Fruit fly (Drosophila melanogaster): ENCODE measurements around the gene ccb.

The ccb gene

DNA sequence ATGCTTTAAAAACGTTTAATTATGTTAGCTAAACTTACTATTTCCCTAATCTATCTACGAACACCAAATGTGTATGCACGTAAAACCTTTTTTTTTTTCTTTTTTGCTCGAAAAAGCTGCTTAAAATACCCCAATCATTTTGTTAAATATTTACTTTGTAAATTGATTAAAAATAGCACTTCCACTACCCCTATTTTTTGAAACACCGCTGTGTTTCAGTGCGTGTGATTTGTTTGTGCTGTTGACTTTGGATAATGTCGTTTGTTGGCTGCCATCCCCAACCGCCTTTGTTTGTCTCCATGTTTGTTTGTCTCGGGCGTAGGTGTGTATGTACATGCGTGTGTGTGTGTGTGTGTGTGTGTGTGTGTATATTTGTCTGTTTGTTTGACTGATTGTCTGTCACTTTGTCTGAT is 48.7 kb downstream of the ccb start (continued):
- no peak for TF ChIP-seq svp (GFP tag)
- TF ChIP-seq Ets21C (GFP tag; optimal IDR thresholded peaks at IDR 0.05) = no peak
- TF ChIP-seq Sox14 (GFP tag; optimal IDR thresholded peaks at IDR 0.05) = no peak
- no peak for TF ChIP-seq CG9139 (GFP tag; optimal IDR thresholded peaks at IDR 0.05)
- TF ChIP-seq CG6854 (GFP tag; optimal IDR thresholded peaks at IDR 0.05) = no peak
- TF ChIP-seq CG11902 (GFP tag; optimal IDR thresholded peaks at IDR 0.05) = no peak
- TF ChIP-seq CG3919 (GFP tag; optimal IDR thresholded peaks at IDR 0.05) = no peak
- no peak for TF ChIP-seq dsx (GFP tag; optimal IDR thresholded peaks at IDR 0.05; ENCODE audit: poor library complexity, severe bottlenecking)
- TF ChIP-seq CG11762 (GFP tag; optimal IDR thresholded peaks at IDR 0.05; ENCODE audit: insufficient read depth) = no peak
- no peak for TF ChIP-seq lz (GFP tag; optimal IDR thresholded peaks at IDR 0.05)
- TF ChIP-seq Met (GFP tag; optimal IDR thresholded peaks at IDR 0.05) = no peak
- TF ChIP-seq Eip78C (GFP tag) = peak; percentile 66
- TF ChIP-seq CG6276 (GFP tag; optimal IDR thresholded peaks at IDR 0.05) = no peak
- TF ChIP-seq Sox15 (GFP tag; optimal IDR thresholded peaks at IDR 0.05) = no peak
- TF ChIP-seq CG6808 (GFP tag; optimal IDR thresholded peaks at IDR 0.05) = no peak
- no peak for TF ChIP-seq salr (GFP tag; optimal IDR thresholded peaks at IDR 0.05)
- no peak for TF ChIP-seq net (GFP tag; optimal IDR thresholded peaks at IDR 0.05)
- TF ChIP-seq Hr39 (GFP tag; optimal IDR thresholded peaks at IDR 0.05) = no peak
- TF ChIP-seq ss (GFP tag; optimal IDR thresholded peaks at IDR 0.05) = no peak
- peak; percentile 88 for TF ChIP-seq fkh (GFP tag; optimal IDR thresholded peaks at IDR 0.05)
- no peak for TF ChIP-seq dac (GFP tag; optimal IDR thresholded peaks at IDR 0.05)
- TF ChIP-seq spab (GFP tag; optimal IDR thresholded peaks at IDR 0.05) = no peak
- no peak for TF ChIP-seq Gug (GFP tag; IDR thresholded peaks at IDR 0.05)
- TF ChIP-seq achi (GFP tag; optimal IDR thresholded peaks at IDR 0.05) = no peak
- no peak for TF ChIP-seq Hr4 (GFP tag; optimal IDR thresholded peaks at IDR 0.05)
- TF ChIP-seq Lpt (GFP tag; optimal IDR thresholded peaks at IDR 0.05) = no peak
- TF ChIP-seq acj6 (GFP tag; optimal IDR thresholded peaks at IDR 0.05) = no peak
- no peak for TF ChIP-seq CG6792 (GFP tag; optimal IDR thresholded peaks at IDR 0.05)
- no peak for TF ChIP-seq Blimp-1 (GFP tag; optimal IDR thresholded peaks at IDR 0.05)
- TF ChIP-seq CG10669 (GFP tag; optimal IDR thresholded peaks at IDR 0.05) = peak; percentile 11
- TF ChIP-seq CG34406 (GFP tag; optimal IDR thresholded peaks at IDR 0.05) = no peak
- TF ChIP-seq CG15336 (GFP tag; IDR thresholded peaks at IDR 0.05) = no peak
- no peak for TF ChIP-seq Eip75B (GFP tag; optimal IDR thresholded peaks at IDR 0.05)
- TF ChIP-seq Eip93F (GFP tag; optimal IDR thresholded peaks at IDR 0.05) = no peak
- TF ChIP-seq CG8632 (GFP tag; optimal IDR thresholded peaks at IDR 0.05) = no peak
- no peak for TF ChIP-seq topi (GFP tag; optimal IDR thresholded peaks at IDR 0.05)

Measured in whole organism, prepupa.